Fruit fly (Drosophila melanogaster) whole organism, embryonic: ENCODE measurements around the gene Uggt.
A peak's percentile ranks its signal among the peaks of the same experiment; 100 is the strongest.

Experiments used
- ATbp ChIP-seq: fragments of 200-800 bp; sonication (Bioruptor generic); optimal IDR thresholded peaks from 2 replicates; lab custom pipeline; 2017; ENCODE audit warnings: missing biosample characterization, mild to moderate bottlenecking, missing genetic modification characterization, missing genetic modification reagents
- Adf1 ChIP-seq: fragments of 200-800 bp; sonication (Bioruptor generic); IDR thresholded peaks from 2 replicates; pipeline ENCODE4 v1.3.6; 2022; ENCODE audit warnings: missing biosample characterization, missing genetic modification characterization
- Aef1 ChIP-seq: fragments of 200-800 bp; sonication (Bioruptor generic); IDR thresholded peaks from 3 replicates; pipeline ENCODE4 v1.3.6; 2022; ENCODE audit warnings: missing biosample characterization, missing genetic modification characterization
- B-H1 ChIP-seq: fragments of 200-800 bp; sonication (Bioruptor generic); IDR thresholded peaks from 3 replicates; pipeline ENCODE4 v1.3.6; 2022; ENCODE audit warnings: missing biosample characterization, missing genetic modification characterization
- CG10654 ChIP-seq: fragments of 200-800 bp; sonication (Bioruptor generic); optimal IDR thresholded peaks from 2 replicates; lab custom pipeline; 2016; ENCODE audit warnings: missing biosample characterization, missing genetic modification characterization
- CG13296 ChIP-seq: fragments of 200-800 bp; sonication (Bioruptor generic); optimal IDR thresholded peaks from 3 replicates; lab custom pipeline; 2018; ENCODE audit warnings: missing biosample characterization, mild to moderate bottlenecking, missing genetic modification characterization
- CG14710 ChIP-seq: fragments of 200-800 bp; sonication (Bioruptor generic); optimal IDR thresholded peaks from 3 replicates; lab custom pipeline; 2019; ENCODE audit warnings: missing biosample characterization, mild to moderate bottlenecking, missing genetic modification characterization, moderate library complexity
- CG15011 ChIP-seq: fragments of 200-800 bp; sonication (Bioruptor generic); optimal IDR thresholded peaks from 3 replicates; lab custom pipeline; 2018; ENCODE audit warnings: missing biosample characterization, mild to moderate bottlenecking, missing genetic modification characterization
- CG1529 ChIP-seq: fragments of 200-800 bp; sonication (Bioruptor generic); optimal IDR thresholded peaks from 3 replicates; lab custom pipeline; 2018; ENCODE audit warnings: missing biosample characterization, missing genetic modification characterization
- CG16779 ChIP-seq: fragments of 200-800 bp; sonication (Bioruptor generic); IDR thresholded peaks from 2 replicates; pipeline ENCODE4 v1.3.6; 2022; ENCODE audit warnings: missing biosample characterization, missing genetic modification characterization
- CG18011 ChIP-seq: fragments of 200-800 bp; sonication (Bioruptor generic); optimal IDR thresholded peaks from 2 replicates; lab custom pipeline; 2017; ENCODE audit warnings: missing biosample characterization, missing genetic modification characterization, mild to moderate bottlenecking, moderate library complexity, missing genotype
- CG4282 ChIP-seq: fragments of 200-800 bp; sonication (Bioruptor generic); optimal IDR thresholded peaks from 2 replicates; lab custom pipeline; 2016; ENCODE audit warnings: missing biosample characterization, missing genetic modification characterization
- CG43689 ChIP-seq: fragments of 200-800 bp; sonication (Bioruptor generic); IDR thresholded peaks from 2 replicates; pipeline ENCODE4 v1.3.6; 2022; ENCODE audit warnings: missing biosample characterization, missing genetic modification characterization
- CG6683 ChIP-seq: fragments of 200-800 bp; sonication (Bioruptor generic); optimal IDR thresholded peaks from 2 replicates; lab custom pipeline; 2017; ENCODE audit warnings: missing biosample characterization, mild to moderate bottlenecking, missing genetic modification characterization, missing genetic modification reagents
- CG7357 ChIP-seq: fragments of 200-800 bp; sonication (Bioruptor generic); IDR thresholded peaks from 3 replicates; pipeline ENCODE4 v1.3.6; 2022; ENCODE audit warnings: missing biosample characterization, missing genetic modification characterization
- Doc3 ChIP-seq: fragments of 200-800 bp; sonication (Bioruptor generic); IDR thresholded peaks from 3 replicates; pipeline ENCODE4 v1.3.6; 2022; ENCODE audit warnings: missing biosample characterization, missing genetic modification characterization; ENCODE audit not compliant: partially characterized antibody
- Dp ChIP-seq: fragments of 200-800 bp; sonication (Bioruptor generic); optimal IDR thresholded peaks from 2 replicates; lab custom pipeline; 2018; ENCODE audit warnings: missing biosample characterization, mild to moderate bottlenecking, missing genetic modification characterization, moderate library complexity
- Fer2 ChIP-seq: fragments of 200-800 bp; sonication (Bioruptor generic); optimal IDR thresholded peaks from 2 replicates; lab custom pipeline; 2018; ENCODE audit warnings: missing biosample characterization, mild to moderate bottlenecking, missing genetic modification characterization, moderate library complexity
- H2.0 ChIP-seq: fragments of 200-800 bp; sonication (Bioruptor generic); IDR thresholded peaks from 2 replicates; pipeline ENCODE4 v1.3.6; 2022; ENCODE audit warnings: missing biosample characterization, missing genetic modification characterization
- HLH54F ChIP-seq: fragments of 200-800 bp; sonication (Bioruptor generic); optimal IDR thresholded peaks from 3 replicates; lab custom pipeline; 2016; ENCODE audit warnings: missing biosample characterization, missing genetic modification characterization
- MBD-R2 ChIP-seq: fragments of 200-800 bp; sonication (Bioruptor generic); IDR thresholded peaks from 2 replicates; pipeline ENCODE4 v1.3.6; 2022; ENCODE audit warnings: missing biosample characterization, missing genetic modification characterization
- Mad ChIP-seq: fragments of 200-800 bp; sonication (Bioruptor generic); optimal IDR thresholded peaks from 2 replicates; lab custom pipeline; 2016; ENCODE audit warnings: missing biosample characterization, missing genetic modification characterization
- Opbp ChIP-seq: fragments of 200-800 bp; sonication (Bioruptor generic); IDR thresholded peaks from 3 replicates; pipeline ENCODE4 v1.3.6; 2022; ENCODE audit warnings: missing biosample characterization, missing genetic modification characterization; ENCODE audit not compliant: partially characterized antibody
- Poxn ChIP-seq: fragments of 200-800 bp; sonication (Bioruptor generic); IDR thresholded peaks from 2 replicates; pipeline ENCODE4 v1.3.6; 2022; ENCODE audit warnings: missing biosample characterization, missing genetic modification characterization
- Taf1 ChIP-seq: fragments of 200-800 bp; sonication (Bioruptor generic); IDR thresholded peaks from 2 replicates; pipeline ENCODE4 v1.3.6; 2022; ENCODE audit warnings: missing biosample characterization, missing genetic modification characterization
- Trl ChIP-seq, 3 experiments: fragments of >200 bp in 2 of 3; fragments of 200-800 bp in 1 of 3; sonication (Bioruptor generic) in 1 of 3; optimal IDR thresholded peaks; 2 replicates in 1 of 3; 3 replicates in 2 of 3; lab custom pipeline; 2016 to 2017; ENCODE audit warnings: missing biosample characterization in 1 of 3, missing genetic modification characterization in 1 of 3
- ase ChIP-seq: fragments of 200-800 bp; sonication (Bioruptor generic); IDR thresholded peaks from 3 replicates; pipeline ENCODE4 v1.3.6; 2022; ENCODE audit warnings: missing biosample characterization, missing genetic modification characterization
- cas ChIP-seq: fragments of 200-800 bp; sonication (Bioruptor generic); IDR thresholded peaks from 2 replicates; pipeline ENCODE4 v1.3.6; 2022; ENCODE audit warnings: missing biosample characterization, missing genetic modification characterization
- chinmo ChIP-seq: fragments of 200-800 bp; sonication (Bioruptor generic); IDR thresholded peaks from 4 replicates; pipeline ENCODE4 v1.3.6; 2022; ENCODE audit warnings: missing biosample characterization, missing genetic modification characterization; ENCODE audit not compliant: partially characterized antibody
- exex ChIP-seq: fragments of 200-800 bp; sonication (Bioruptor generic); optimal IDR thresholded peaks from 4 replicates; lab custom pipeline; 2018; ENCODE audit warnings: missing biosample characterization, mild to moderate bottlenecking, missing genetic modification characterization, moderate library complexity
- fu2 ChIP-seq: fragments of 200-800 bp; sonication (Bioruptor generic); optimal IDR thresholded peaks from 2 replicates; lab custom pipeline; 2016; ENCODE audit warnings: missing biosample characterization, missing genetic modification characterization
- gcm ChIP-seq: fragments of 200-800 bp; sonication (Bioruptor generic); optimal IDR thresholded peaks from 2 replicates; lab custom pipeline; 2019; ENCODE audit warnings: missing biosample characterization, mild to moderate bottlenecking, missing genetic modification characterization, moderate library complexity
- gsb ChIP-seq: fragments of 200-800 bp; sonication (Bioruptor generic); IDR thresholded peaks from 2 replicates; pipeline ENCODE4 v1.3.6; 2022; ENCODE audit warnings: missing biosample characterization, missing genetic modification characterization
- hbn ChIP-seq: fragments of 200-800 bp; sonication (Bioruptor generic); IDR thresholded peaks from 2 replicates; pipeline ENCODE4 v1.3.6; 2022; ENCODE audit warnings: missing biosample characterization, missing genetic modification characterization; ENCODE audit not compliant: partially characterized antibody
- ind ChIP-seq: fragments of 200-800 bp; sonication (Bioruptor generic); optimal IDR thresholded peaks from 3 replicates; lab custom pipeline; 2016; ENCODE audit warnings: missing biosample characterization, missing genetic modification characterization
- insv ChIP-seq, 2 experiments: fragments of 200-800 bp; sonication (Bioruptor generic); optimal IDR thresholded peaks; 3 replicates each; lab custom pipeline; 2016 to 2018; ENCODE audit warnings: missing biosample characterization in 2 of 2, missing genetic modification characterization in 2 of 2
- nerfin-1 ChIP-seq: fragments of 200-800 bp; sonication (Bioruptor generic); optimal IDR thresholded peaks from 3 replicates; lab custom pipeline; 2019; ENCODE audit warnings: missing biosample characterization, mild to moderate bottlenecking, missing genetic modification characterization, moderate library complexity
- pho ChIP-seq: fragments of 200-800 bp; sonication (Bioruptor generic); optimal IDR thresholded peaks from 2 replicates; lab custom pipeline; 2016; ENCODE audit warnings: missing biosample characterization, missing genetic modification characterization
- pros ChIP-seq: fragments of 200-800 bp; sonication (Bioruptor generic); optimal IDR thresholded peaks from 3 replicates; lab custom pipeline; 2019; ENCODE audit warnings: missing biosample characterization, mild to moderate bottlenecking, missing genetic modification characterization, moderate library complexity
- pum ChIP-seq: fragments of 200-800 bp; sonication (Bioruptor generic); optimal IDR thresholded peaks from 2 replicates; lab custom pipeline; 2016; ENCODE audit warnings: missing biosample characterization, missing genetic modification characterization
- shn ChIP-seq: fragments of 200-800 bp; sonication (Bioruptor generic); optimal IDR thresholded peaks from 3 replicates; lab custom pipeline; 2016; ENCODE audit warnings: missing biosample characterization, missing genetic modification characterization
- sna ChIP-seq: fragments of 200-800 bp; sonication (Bioruptor generic); IDR thresholded peaks from 2 replicates; pipeline ENCODE4 v1.3.6; 2022; ENCODE audit warnings: missing biosample characterization, missing genetic modification characterization; ENCODE audit not compliant: partially characterized antibody
- sqz ChIP-seq: fragments of 200-800 bp; sonication (Bioruptor generic); optimal IDR thresholded peaks from 3 replicates; lab custom pipeline; 2018; ENCODE audit warnings: missing biosample characterization, mild to moderate bottlenecking, missing genetic modification characterization
- tin ChIP-seq: fragments of 200-800 bp; sonication (Bioruptor generic); optimal IDR thresholded peaks from 3 replicates; lab custom pipeline; 2016; ENCODE audit warnings: missing biosample characterization, missing genetic modification characterization
- toy ChIP-seq: fragments of 200-800 bp; sonication (Bioruptor generic); IDR thresholded peaks from 2 replicates; pipeline ENCODE4 v1.3.6; 2022; ENCODE audit warnings: missing biosample characterization, missing genetic modification characterization
- trh ChIP-seq: fragments of 200-800 bp; sonication (Bioruptor generic); optimal IDR thresholded peaks from 2 replicates; lab custom pipeline; 2016; ENCODE audit warnings: missing biosample characterization, missing genetic modification characterization
- ttk ChIP-seq: fragments of 200-800 bp; sonication (Bioruptor generic); IDR thresholded peaks from 2 replicates; pipeline ENCODE4 v2.1.2; 2022; ENCODE audit warnings: missing biosample characterization, missing genetic modification characterization
- tx ChIP-seq: fragments of 200-800 bp; sonication (Bioruptor generic); optimal IDR thresholded peaks from 2 replicates; lab custom pipeline; 2016; ENCODE audit warnings: missing biosample characterization, missing genetic modification characterization
- unc-4 ChIP-seq: fragments of 200-800 bp; sonication (Bioruptor generic); IDR thresholded peaks from 2 replicates; pipeline ENCODE4 v1.3.6; 2022; ENCODE audit warnings: missing biosample characterization, missing genetic modification characterization; ENCODE audit not compliant: partially characterized antibody
- zen2 ChIP-seq: fragments of 200-800 bp; sonication (Bioruptor generic); IDR thresholded peaks from 3 replicates; pipeline ENCODE4 v1.3.6; 2022; ENCODE audit warnings: missing biosample characterization, missing genetic modification characterization; ENCODE audit not compliant: partially characterized antibody

Gene Uggt

DNA sequence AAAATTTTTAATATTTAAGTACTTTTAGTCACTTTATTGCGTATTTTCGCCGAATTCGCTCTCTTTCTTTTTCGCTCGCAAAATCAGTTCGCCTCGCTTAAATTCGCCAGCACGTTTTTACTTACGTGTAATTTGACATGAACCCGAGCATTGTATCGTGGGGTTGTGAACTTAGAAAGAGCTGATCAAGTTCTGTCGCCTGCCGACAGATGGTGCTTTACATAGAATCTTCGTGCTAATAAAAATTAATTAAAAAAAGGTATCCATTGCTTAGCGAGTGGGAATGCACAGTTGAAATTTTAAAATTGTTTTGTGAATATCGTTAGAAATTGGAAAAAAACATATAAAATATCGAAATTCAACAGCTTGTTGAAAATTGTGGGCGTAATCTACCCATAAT is 24.1 kb upstream of the Uggt start (continued):
- no peak for TF ChIP-seq Opbp (GFP tag; lab: Robert Waterston, UW)
- peak; percentile 60 for TF ChIP-seq pho
- peak; percentile 15 for TF ChIP-seq CG18011
- TF ChIP-seq ttk, result no peak; the same call in 1 of the 2 replicates
- TF ChIP-seq gcm (GFP tag; lab: Kevin White, UChicago), result peak; percentile 18
- TF ChIP-seq insv (GFP tag; optimal IDR thresholded peaks at IDR 0.05; lab: Kevin White, UChicago), result peak in 1 of 2 experiments; percentile 65
- TF ChIP-seq Taf1 (GFP tag; lab: Robert Waterston, UW), result no peak
- TF ChIP-seq sna (GFP tag; lab: Robert Waterston, UW), result no peak
- TF ChIP-seq Fer2 (tag; lab: Kevin White, UChicago), result peak; percentile 43
- TF ChIP-seq gsb, result no peak
- TF ChIP-seq Adf1 (GFP tag; lab: Robert Waterston, UW), result no peak
- TF ChIP-seq unc-4 (GFP tag; lab: Robert Waterston, UW), result no peak
- peak; percentile 73 for TF ChIP-seq pum
- TF ChIP-seq CG10654 (GFP tag; lab: Kevin White, UChicago), result peak; percentile 50
- no peak for TF ChIP-seq CG43689 (GFP tag; lab: Robert Waterston, UW)
- no peak for TF ChIP-seq cas (GFP tag; lab: Robert Waterston, UW)
- peak; percentile 63 for TF ChIP-seq CG1529 (GFP tag; lab: Kevin White, UChicago)
- peak; percentile 61 for TF ChIP-seq sqz (GFP tag; lab: Kevin White, UChicago)
- TF ChIP-seq CG15011 (GFP tag; lab: Kevin White, UChicago), result peak; percentile 27
- TF ChIP-seq ase (GFP tag; lab: Robert Waterston, UW), result no peak
- peak; percentile 65 for TF ChIP-seq HLH54F (GFP tag; lab: Kevin White, UChicago)
- TF ChIP-seq toy (GFP tag; lab: Robert Waterston, UW), result no peak
- no peak; the same call in 1 of the 2 replicates for TF ChIP-seq H2.0 (GFP tag; lab: Robert Waterston, UW)
- TF ChIP-seq Aef1 (GFP tag; lab: Robert Waterston, UW), result no peak; the same call in 2 of the 3 replicates
- TF ChIP-seq B-H1 (GFP tag; lab: Robert Waterston, UW), result peak; percentile 51; the same call in 1 of the 3 replicates
- no peak for TF ChIP-seq Poxn
- TF ChIP-seq Mad, result peak; percentile 84
- peak; percentile 46 for TF ChIP-seq fu2 (GFP tag; lab: Kevin White, UChicago)
- no peak for TF ChIP-seq CG7357 (GFP tag; lab: Robert Waterston, UW)
- TF ChIP-seq ATbp (GFP tag; lab: Kevin White, UChicago), result no peak
- no peak for TF ChIP-seq MBD-R2 (GFP tag; lab: Robert Waterston, UW)
- peak; percentile 80; the same call in 2 of the 4 replicates for TF ChIP-seq chinmo (GFP tag; lab: Robert Waterston, UW)
- no peak for TF ChIP-seq hbn (GFP tag; lab: Robert Waterston, UW)
- no peak for TF ChIP-seq Trl (optimal IDR thresholded peaks at IDR 0.05; lab: Kevin White, UChicago)
- TF ChIP-seq Trl (GFP tag; optimal IDR thresholded peaks at IDR 0.05; lab: Kevin White, UChicago), result peak; percentile 82
- no peak for TF ChIP-seq Doc3 (GFP tag; lab: Robert Waterston, UW)
- peak; percentile 60 for TF ChIP-seq ind (GFP tag; lab: Kevin White, UChicago)
- no peak for TF ChIP-seq shn (GFP tag; lab: Kevin White, UChicago)
- no peak for TF ChIP-seq CG16779 (GFP tag; lab: Robert Waterston, UW)
- peak; percentile 58 for TF ChIP-seq tin
- peak; percentile 59 for TF ChIP-seq CG14710
- TF ChIP-seq CG13296 (GFP tag; lab: Kevin White, UChicago), result peak; percentile 67
- peak; percentile 1 for TF ChIP-seq trh (GFP tag; lab: Kevin White, UChicago)
- TF ChIP-seq tx (GFP tag; lab: Kevin White, UChicago), result peak; percentile 50
- TF ChIP-seq Dp, result peak; percentile 12
- no peak for TF ChIP-seq exex (tag; lab: Kevin White, UChicago)
- TF ChIP-seq CG4282 (GFP tag; lab: Kevin White, UChicago), result peak; percentile 48
- peak; percentile 45 for TF ChIP-seq CG6683 (GFP tag; lab: Kevin White, UChicago)
- TF ChIP-seq pros, result no peak
- peak; percentile 62 for TF ChIP-seq nerfin-1
- TF ChIP-seq zen2 (GFP tag; lab: Robert Waterston, UW), result no peak
